Fruit fly (Drosophila melanogaster): ENCODE data around the gene Acbp5.

The Acbp5 gene

DNA sequence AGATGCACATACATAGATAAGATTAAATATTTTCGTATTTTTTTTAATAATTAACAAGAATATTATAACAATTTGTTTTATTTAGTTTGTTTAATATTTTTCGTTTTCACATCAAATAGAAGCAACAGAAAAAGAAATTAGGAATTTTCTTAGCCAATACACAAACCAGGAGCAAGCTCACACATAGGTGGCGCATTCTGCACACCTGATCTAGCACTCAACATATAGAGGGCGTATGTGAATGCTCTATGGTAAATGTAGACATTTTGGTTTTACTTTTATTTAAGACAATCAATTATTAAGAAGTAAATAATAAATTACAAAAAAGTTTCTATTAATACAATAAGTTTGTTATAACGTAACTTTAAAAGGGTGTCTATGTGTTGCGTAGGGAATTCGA lies 39.5 kb downstream of the Acbp5 start:
- TF ChIP-seq tgo (GFP tag; IDR thresholded peaks at IDR 0.05) (no peak; the same call in 2 of the 3 replicates), CG34376 (GFP tag; optimal IDR thresholded peaks at IDR 0.05) (no peak), Sox100B (GFP tag; optimal IDR thresholded peaks at IDR 0.05) (no peak), danr (GFP tag; IDR thresholded peaks at IDR 0.05) (no peak), pnt (GFP tag; optimal IDR thresholded peaks at IDR 0.05) (peak; percentile 19), BEAF-32 (GFP tag; optimal IDR thresholded peaks at IDR 0.05) (no peak), CG2199 (GFP tag; IDR thresholded peaks at IDR 0.05) (peak; percentile 96), NC2β (GFP tag; optimal IDR thresholded peaks at IDR 0.05) (no peak), Hsf (GFP tag; optimal IDR thresholded peaks at IDR 0.05) (peak; percentile 51), Scr (GFP tag; IDR thresholded peaks at IDR 0.05; ENCODE audit: partially characterized antibody) (no peak), YL-1 (GFP tag; optimal IDR thresholded peaks at IDR 0.05) (no peak), CG10543 (GFP tag; optimal IDR thresholded peaks at IDR 0.05) (no peak), Sox102F (GFP tag; optimal IDR thresholded peaks at IDR 0.05) (peak; percentile 28), CG2875 (GFP tag; optimal IDR thresholded peaks at IDR 0.05) (no peak), amos (GFP tag; IDR thresholded peaks at IDR 0.05; ENCODE audit: partially characterized antibody) (peak; percentile 34), Rfx (GFP tag; IDR thresholded peaks at IDR 0.05) (peak; percentile 83), CG14014 (GFP tag; IDR thresholded peaks at IDR 0.05) (no peak), cad (GFP tag; optimal IDR thresholded peaks at IDR 0.05) (no peak), CG4617 (GFP tag; optimal IDR thresholded peaks at IDR 0.05; ENCODE audit: borderline replicate concordance) (no peak), slbo (GFP tag; IDR thresholded peaks at IDR 0.05) (peak; percentile 80), Hr78 (GFP tag; optimal IDR thresholded peaks at IDR 0.05) (no peak), Side (GFP tag; optimal IDR thresholded peaks at IDR 0.05) (no peak), twi (tag; optimal IDR thresholded peaks at IDR 0.05) (no peak), Usf (GFP tag; optimal IDR thresholded peaks at IDR 0.05) (no peak), CG13624 (GFP tag; optimal IDR thresholded peaks at IDR 0.05) (no peak), CG32767 (GFP tag; IDR thresholded peaks at IDR 0.05) (no peak), knrl (GFP tag; IDR thresholded peaks at IDR 0.05; ENCODE audit: partially characterized antibody) (peak; percentile 51; the same call in 1 of the 3 replicates), CG11247 (GFP tag; IDR thresholded peaks at IDR 0.05) (peak; percentile 64), sim (GFP tag; IDR thresholded peaks at IDR 0.05) (no peak), lov (optimal IDR thresholded peaks at IDR 0.05) (no peak), lov (GFP tag; IDR thresholded peaks at IDR 0.05) (no peak), emc (GFP tag; optimal IDR thresholded peaks at IDR 0.05) (no peak), nmo (GFP tag; optimal IDR thresholded peaks at IDR 0.05) (peak; percentile 34), corto (GFP tag; optimal IDR thresholded peaks at IDR 0.05) (no peak), row (GFP tag; IDR thresholded peaks at IDR 0.05) (0 out of 3 replicates have a peak, but pooled peaks have one; percentile 8), CG16779 (GFP tag; IDR thresholded peaks at IDR 0.05) (no peak), lmd (GFP tag; IDR thresholded peaks at IDR 0.05) (peak; percentile 61; the same call in 1 of the 2 replicates), dimm (GFP tag; IDR thresholded peaks at IDR 0.05) (no peak), CG30403 (GFP tag; optimal IDR thresholded peaks at IDR 0.05) (peak; percentile 26), CG42726 (GFP tag; IDR thresholded peaks at IDR 0.05; ENCODE audit: partially characterized antibody) (peak; percentile 75), CG30431 (GFP tag; optimal IDR thresholded peaks at IDR 0.05) (peak; percentile 17), Eip74EF (GFP tag; optimal IDR thresholded peaks at IDR 0.05) (no peak), tna (GFP tag; IDR thresholded peaks at IDR 0.05; ENCODE audit: partially characterized antibody) (no peak), CG2202 (tag; optimal IDR thresholded peaks at IDR 0.05) (no peak), kay (GFP tag; optimal IDR thresholded peaks at IDR 0.05) (no peak), mam (GFP tag; optimal IDR thresholded peaks at IDR 0.05) (peak; percentile 15), Doc2 (GFP tag; IDR thresholded peaks at IDR 0.05) (no peak), CG13287 (GFP tag; IDR thresholded peaks at IDR 0.05; ENCODE audit: partially characterized antibody) (no peak), CG10147 (GFP tag; optimal IDR thresholded peaks at IDR 0.05) (no peak), chm (GFP tag; IDR thresholded peaks at IDR 0.05) (no peak), Doc3 (GFP tag; IDR thresholded peaks at IDR 0.05; ENCODE audit: partially characterized antibody) (no peak)

All from whole organism, embryonic.